Fruit fly (Drosophila melanogaster) whole organism, embryonic: ENCODE measurements around the gene CG34176.

Experiments
- Aef1 ChIP-seq: fragments of 200-800 bp; sonication (Bioruptor generic); IDR thresholded peaks from 3 replicates; pipeline ENCODE4 v1.3.6; 2022; ENCODE audit warnings: missing biosample characterization, missing genetic modification characterization
- Asciz ChIP-seq: fragments of 200-800 bp; sonication (Bioruptor generic); optimal IDR thresholded peaks from 2 replicates; lab custom pipeline; 2017; ENCODE audit warnings: missing biosample characterization, mild to moderate bottlenecking, missing genetic modification characterization, missing genetic modification reagents
- Blimp-1 ChIP-seq: fragments of 200-800 bp; sonication (Bioruptor generic); optimal IDR thresholded peaks from 3 replicates; lab custom pipeline; 2018; ENCODE audit warnings: missing biosample characterization, missing genetic modification characterization, mild to moderate bottlenecking, moderate library complexity, missing genetic modification reagents
- Bteb2 ChIP-seq: fragments of 200-800 bp; sonication (Bioruptor generic); optimal IDR thresholded peaks from 2 replicates; lab custom pipeline; 2016; ENCODE audit warnings: missing biosample characterization, missing genetic modification characterization
- C15 ChIP-seq: fragments of 200-800 bp; sonication (Bioruptor generic); IDR thresholded peaks from 3 replicates; pipeline ENCODE4 v1.3.6; 2022; ENCODE audit warnings: missing biosample characterization, missing genetic modification characterization
- CG1024 ChIP-seq: fragments of 200-800 bp; sonication (Bioruptor generic); IDR thresholded peaks from 2 replicates; pipeline ENCODE4 v1.3.6; 2022; ENCODE audit warnings: missing biosample characterization, missing genetic modification characterization
- CG10654 ChIP-seq: fragments of 200-800 bp; sonication (Bioruptor generic); optimal IDR thresholded peaks from 2 replicates; lab custom pipeline; 2016; ENCODE audit warnings: missing biosample characterization, missing genetic modification characterization
- CG11085 ChIP-seq: fragments of 200-800 bp; sonication (Bioruptor generic); IDR thresholded peaks from 2 replicates; pipeline ENCODE4 v1.3.6; 2022; ENCODE audit warnings: missing biosample characterization, missing genetic modification characterization
- CG12942 ChIP-seq: fragments of 200-800 bp; sonication (Bioruptor generic); optimal IDR thresholded peaks from 3 replicates; lab custom pipeline; 2016; ENCODE audit warnings: missing biosample characterization, missing genetic modification characterization
- CG15011 ChIP-seq: fragments of 200-800 bp; sonication (Bioruptor generic); optimal IDR thresholded peaks from 3 replicates; lab custom pipeline; 2018; ENCODE audit warnings: missing biosample characterization, mild to moderate bottlenecking, missing genetic modification characterization
- CG31388 ChIP-seq: fragments of 200-800 bp; sonication (Bioruptor generic); optimal IDR thresholded peaks from 2 replicates; lab custom pipeline; 2016; ENCODE audit warnings: missing biosample characterization, missing genetic modification characterization
- CG3995 ChIP-seq: fragments of 200-800 bp; sonication (Bioruptor generic); optimal IDR thresholded peaks from 3 replicates; lab custom pipeline; 2016; ENCODE audit warnings: missing biosample characterization, missing genetic modification characterization
- CG4404 ChIP-seq: fragments of 200-800 bp; sonication (Bioruptor generic); IDR thresholded peaks from 2 replicates; pipeline ENCODE4 v1.3.6; 2022; ENCODE audit warnings: missing biosample characterization, missing genetic modification characterization
- CG4820 ChIP-seq: fragments of 200-800 bp; sonication (Bioruptor generic); optimal IDR thresholded peaks from 3 replicates; lab custom pipeline; 2016; ENCODE audit warnings: missing biosample characterization, missing genetic modification characterization
- CG7928 ChIP-seq: fragments of 200-800 bp; sonication (Bioruptor generic); optimal IDR thresholded peaks from 2 replicates; lab custom pipeline; 2017; ENCODE audit warnings: missing biosample characterization, mild to moderate bottlenecking, missing genetic modification characterization
- CG8765 ChIP-seq: fragments of 200-800 bp; sonication (Bioruptor generic); IDR thresholded peaks from 2 replicates; pipeline ENCODE4 v1.3.6; 2022; ENCODE audit warnings: missing biosample characterization, missing genetic modification characterization
- CG9609 ChIP-seq: fragments of 200-800 bp; sonication (Bioruptor generic); optimal IDR thresholded peaks from 3 replicates; lab custom pipeline; 2016; ENCODE audit warnings: missing biosample characterization, missing genetic modification characterization
- CG9817 ChIP-seq: fragments of 200-800 bp; sonication (Bioruptor generic); optimal IDR thresholded peaks from 2 replicates; lab custom pipeline; 2018; ENCODE audit warnings: missing biosample characterization, mild to moderate bottlenecking, missing genetic modification characterization, moderate library complexity
- CG9876 ChIP-seq: fragments of 200-800 bp; sonication (Bioruptor generic); optimal IDR thresholded peaks from 2 replicates; lab custom pipeline; 2016; ENCODE audit warnings: missing biosample characterization, missing genetic modification characterization
- CHES-1-like ChIP-seq: fragments of 200-800 bp; sonication (Bioruptor generic); optimal IDR thresholded peaks from 2 replicates; lab custom pipeline; 2016; ENCODE audit warnings: missing biosample characterization, missing genetic modification characterization
- Dad ChIP-seq: fragments of 200-800 bp; sonication (Bioruptor generic); optimal IDR thresholded peaks from 3 replicates; lab custom pipeline; 2016; ENCODE audit warnings: missing biosample characterization, missing genetic modification characterization
- Dp ChIP-seq: fragments of 200-800 bp; sonication (Bioruptor generic); optimal IDR thresholded peaks from 2 replicates; lab custom pipeline; 2018; ENCODE audit warnings: missing biosample characterization, mild to moderate bottlenecking, missing genetic modification characterization, moderate library complexity
- Hr39 ChIP-seq: fragments of >200 bp; optimal IDR thresholded peaks from 2 replicates; lab custom pipeline; 2017
- Med ChIP-seq: fragments of 200-800 bp; sonication (Bioruptor generic); peaks from one replicate; lab custom pipeline; 2016; ENCODE audit warnings: missing biosample characterization, missing genetic modification characterization, mild to moderate bottlenecking, inconsistent platforms, moderate library complexity
- Side ChIP-seq: fragments of 200-800 bp; sonication (Bioruptor generic); optimal IDR thresholded peaks from 2 replicates; lab custom pipeline; 2016; ENCODE audit warnings: missing biosample characterization, missing genetic modification characterization
- ara ChIP-seq: fragments of 200-800 bp; sonication (Bioruptor generic); IDR thresholded peaks from 2 replicates; pipeline ENCODE4 v1.3.6; 2022; ENCODE audit warnings: missing biosample characterization, missing genetic modification characterization
- br ChIP-seq: fragments of >200 bp; optimal IDR thresholded peaks from 2 replicates; lab custom pipeline; 2017
- btn ChIP-seq: fragments of 200-800 bp; sonication (Bioruptor generic); optimal IDR thresholded peaks from 2 replicates; lab custom pipeline; 2016; ENCODE audit warnings: missing biosample characterization, missing genetic modification characterization
- ci ChIP-seq: fragments of 200-800 bp; sonication (Bioruptor generic); IDR thresholded peaks from 3 replicates; pipeline ENCODE4 v1.3.6; 2022; ENCODE audit warnings: missing biosample characterization, missing genetic modification characterization
- cwo ChIP-seq: fragments of 200-800 bp; sonication (Bioruptor generic); optimal IDR thresholded peaks from 3 replicates; lab custom pipeline; 2017; ENCODE audit warnings: missing biosample characterization, missing genetic modification characterization, mild to moderate bottlenecking, moderate library complexity, missing genetic modification reagents
- exex ChIP-seq: fragments of 200-800 bp; sonication (Bioruptor generic); optimal IDR thresholded peaks from 4 replicates; lab custom pipeline; 2018; ENCODE audit warnings: missing biosample characterization, mild to moderate bottlenecking, missing genetic modification characterization, moderate library complexity
- fd3F ChIP-seq: fragments of 200-800 bp; sonication (Bioruptor generic); optimal IDR thresholded peaks from 2 replicates; lab custom pipeline; 2018; ENCODE audit warnings: missing biosample characterization, mild to moderate bottlenecking, missing genetic modification characterization, moderate library complexity
- gsb ChIP-seq: fragments of 200-800 bp; sonication (Bioruptor generic); IDR thresholded peaks from 2 replicates; pipeline ENCODE4 v1.3.6; 2022; ENCODE audit warnings: missing biosample characterization, missing genetic modification characterization
- hb ChIP-seq: fragments of 200-800 bp; sonication (Bioruptor generic); IDR thresholded peaks from 3 replicates; pipeline ENCODE4 v1.3.6; 2022; ENCODE audit warnings: missing biosample characterization, missing genetic modification characterization; ENCODE audit not compliant: partially characterized antibody
- hbn ChIP-seq: fragments of 200-800 bp; sonication (Bioruptor generic); IDR thresholded peaks from 2 replicates; pipeline ENCODE4 v1.3.6; 2022; ENCODE audit warnings: missing biosample characterization, missing genetic modification characterization; ENCODE audit not compliant: partially characterized antibody
- kah ChIP-seq: fragments of 200-800 bp; sonication (Bioruptor generic); optimal IDR thresholded peaks from 2 replicates; lab custom pipeline; 2018; ENCODE audit warnings: missing biosample characterization, mild to moderate bottlenecking, missing genetic modification characterization
- maf-S ChIP-seq: fragments of 200-800 bp; sonication (Bioruptor generic); optimal IDR thresholded peaks from 2 replicates; lab custom pipeline; 2016; ENCODE audit warnings: missing biosample characterization, missing genetic modification characterization
- nau ChIP-seq: fragments of 200-800 bp; sonication (Bioruptor generic); optimal IDR thresholded peaks from 3 replicates; lab custom pipeline; 2017; ENCODE audit warnings: missing biosample characterization, mild to moderate bottlenecking, missing genetic modification characterization, missing genetic modification reagents
- odd ChIP-seq: fragments of 200-800 bp; sonication (Bioruptor generic); optimal IDR thresholded peaks from 2 replicates; lab custom pipeline; 2017; ENCODE audit warnings: missing biosample characterization, mild to moderate bottlenecking, missing genetic modification characterization
- pfk ChIP-seq: fragments of 200-800 bp; sonication (Bioruptor generic); optimal IDR thresholded peaks from 2 replicates; lab custom pipeline; 2018; ENCODE audit warnings: missing biosample characterization, mild to moderate bottlenecking, missing genetic modification characterization, moderate library complexity
- sd ChIP-seq: fragments of 200-800 bp; sonication (Bioruptor generic); optimal IDR thresholded peaks from 3 replicates; lab custom pipeline; 2018; ENCODE audit warnings: missing biosample characterization, mild to moderate bottlenecking, missing genetic modification characterization, moderate library complexity
- sim ChIP-seq: fragments of 200-800 bp; sonication (Bioruptor generic); IDR thresholded peaks from 2 replicates; pipeline ENCODE4 v1.3.6; 2022; ENCODE audit warnings: missing biosample characterization, missing genetic modification characterization
- slou ChIP-seq: fragments of 200-800 bp; sonication (Bioruptor generic); optimal IDR thresholded peaks from 3 replicates; lab custom pipeline; 2016; ENCODE audit warnings: missing biosample characterization, missing genetic modification characterization
- slp2 ChIP-seq: fragments of 200-800 bp; sonication (Bioruptor generic); optimal IDR thresholded peaks from 2 replicates; lab custom pipeline; 2016; ENCODE audit warnings: missing biosample characterization, missing genetic modification characterization
- sob ChIP-seq: fragments of 200-800 bp; sonication (Bioruptor generic); IDR thresholded peaks from 2 replicates; pipeline ENCODE4 v1.3.6; 2022; ENCODE audit warnings: missing biosample characterization, missing genetic modification characterization
- toy ChIP-seq: fragments of 200-800 bp; sonication (Bioruptor generic); IDR thresholded peaks from 2 replicates; pipeline ENCODE4 v1.3.6; 2022; ENCODE audit warnings: missing biosample characterization, missing genetic modification characterization
- ttk ChIP-seq: fragments of 200-800 bp; sonication (Bioruptor generic); IDR thresholded peaks from 2 replicates; pipeline ENCODE4 v2.1.2; 2022; ENCODE audit warnings: missing biosample characterization, missing genetic modification characterization
- twi ChIP-seq: fragments of 200-800 bp; optimal IDR thresholded peaks from 2 replicates; lab custom pipeline; 2019; ENCODE audit warnings: missing biosample characterization, mild to moderate bottlenecking, missing genetic modification characterization, moderate library complexity
- vfl ChIP-seq: fragments of 200-800 bp; sonication (Bioruptor generic); optimal IDR thresholded peaks from 2 replicates; lab custom pipeline; 2016; ENCODE audit warnings: missing biosample characterization, missing genetic modification characterization
- zen2 ChIP-seq: fragments of 200-800 bp; sonication (Bioruptor generic); IDR thresholded peaks from 3 replicates; pipeline ENCODE4 v1.3.6; 2022; ENCODE audit warnings: missing biosample characterization, missing genetic modification characterization; ENCODE audit not compliant: partially characterized antibody
- zfh2 ChIP-seq: fragments of 200-800 bp; sonication (Bioruptor generic); optimal IDR thresholded peaks from 2 replicates; lab custom pipeline; 2016; ENCODE audit warnings: missing biosample characterization, missing genetic modification characterization

The CG34176 gene

dm6 chr2L:4053421-4054091, 49.7 kb downstream of the CG34176 start (continued):
- TF ChIP-seq CG9817 (tag; lab: Kevin White, UChicago) (peak; percentile 51), Asciz (peak; percentile 61), nau (peak; percentile 58), odd (GFP tag; lab: Kevin White, UChicago) (peak; percentile 38), kah (GFP tag; lab: Kevin White, UChicago) (peak; percentile 29), sob (GFP tag; lab: Robert Waterston, UW) (peak; percentile 75), twi (tag; lab: Kevin White, UChicago) (peak; percentile 65), Med (GFP tag; lab: Kevin White, UChicago) (peak; percentile 42), zen2 (GFP tag; lab: Robert Waterston, UW) (no peak), Blimp-1 (GFP tag; lab: Kevin White, UChicago) (peak; percentile 82), hb (GFP tag; lab: Robert Waterston, UW) (no peak), slp2 (GFP tag; lab: Kevin White, UChicago) (no peak), ttk (GFP tag; lab: Robert Waterston, UW) (peak; percentile 77), sd (tag; lab: Kevin White, UChicago) (peak; percentile 2), Dad (GFP tag; lab: Kevin White, UChicago) (no peak), zfh2 (no peak), CG12942 (GFP tag; lab: Kevin White, UChicago) (peak; percentile 47), CG9609 (GFP tag; lab: Kevin White, UChicago) (peak; percentile 8), Bteb2 (GFP tag; lab: Kevin White, UChicago) (no peak), CG15011 (GFP tag; lab: Kevin White, UChicago) (peak; percentile 24), C15 (GFP tag; lab: Robert Waterston, UW) (0 out of 3 replicates have a peak, but pooled peaks have one; percentile 36), CG7928 (GFP tag; lab: Kevin White, UChicago) (no peak), CG4820 (GFP tag; lab: Kevin White, UChicago) (peak; percentile 51), CG1024 (GFP tag; lab: Robert Waterston, UW) (peak; percentile 40; the same call in 1 of the 2 replicates), CG9876 (GFP tag; lab: Kevin White, UChicago) (no peak), slou (GFP tag; lab: Kevin White, UChicago) (no peak), cwo (peak; percentile 26), toy (no peak), gsb (GFP tag; lab: Robert Waterston, UW) (no peak), fd3F (GFP tag; lab: Kevin White, UChicago) (no peak), CG8765 (GFP tag; lab: Robert Waterston, UW) (peak; percentile 31; the same call in 1 of the 2 replicates), CG4404 (peak; percentile 57), Hr39 (lab: Kevin White, UChicago) (no peak), pfk (GFP tag; lab: Kevin White, UChicago) (no peak), CG10654 (GFP tag; lab: Kevin White, UChicago) (peak; percentile 16), exex (tag; lab: Kevin White, UChicago) (no peak), vfl (peak; percentile 37), Dp (GFP tag; lab: Kevin White, UChicago) (no peak), br (lab: Kevin White, UChicago) (no peak), sim (GFP tag; lab: Robert Waterston, UW) (0 out of 2 replicates have a peak, but pooled peaks have one; percentile 68), Side (GFP tag; lab: Kevin White, UChicago) (no peak), CG31388 (GFP tag; lab: Kevin White, UChicago) (no peak), ara (GFP tag; lab: Robert Waterston, UW) (peak; percentile 79), Aef1 (GFP tag; lab: Robert Waterston, UW) (no peak), ci (GFP tag; lab: Robert Waterston, UW) (peak; percentile 84), CHES-1-like (GFP tag; lab: Kevin White, UChicago) (peak; percentile 10), CG11085 (GFP tag; lab: Robert Waterston, UW) (no peak), btn (GFP tag; lab: Kevin White, UChicago) (no peak), hbn (GFP tag; lab: Robert Waterston, UW) (no peak), CG3995 (no peak), maf-S (peak; percentile 5)
